Worm (Caenorhabditis elegans) whole organism, L1 larva: ENCODE results near the gene wrt-6.

Experiments
- Y116A8C.19 ChIP-seq: sonication (generic microtip); optimal IDR thresholded peaks from 2 replicates; lab custom pipeline; 2016; ENCODE audit warnings: missing compliant biosample characterization, missing genetic modification characterization, borderline replicate concordance
- blmp-1 ChIP-seq: fragments of 150-350 bp; optimal IDR thresholded peaks from 2 replicates; lab custom pipeline; 2014; ENCODE audit warnings: missing biosample characterization, missing genetic modification characterization
- ceh-8 ChIP-seq: fragments of 200-800 bp; sonication (Bioruptor generic); optimal IDR thresholded peaks from 2 replicates; lab custom pipeline; 2018; ENCODE audit warnings: mild to moderate bottlenecking, missing genetic modification characterization, moderate library complexity, missing compliant biosample characterization
- ceh-82 ChIP-seq, 3 experiments: fragments of 150-350 bp in 1 of 3; sonication (generic microtip) in 2 of 3; optimal IDR thresholded peaks; 2 replicates each; lab custom pipeline; 2014 to 2017; ENCODE audit warnings: missing biosample characterization in 3 of 3, missing genetic modification characterization in 3 of 3
- ceh-90 ChIP-seq: sonication (generic microtip); optimal IDR thresholded peaks from 2 replicates; lab custom pipeline; 2016; ENCODE audit warnings: missing genetic modification characterization, missing compliant biosample characterization
- dsc-1 ChIP-seq: sonication (generic microtip); optimal IDR thresholded peaks from 2 replicates; lab custom pipeline; 2016; ENCODE audit warnings: mild to moderate bottlenecking, missing genetic modification characterization, missing compliant biosample characterization
- efl-1 ChIP-seq, 4 experiments: fragments of 150-350 bp; optimal IDR thresholded peaks in 3 of 4; peaks in 1 of 4; 1 replicate in 1 of 4; 2 replicates in 3 of 4; lab custom pipeline; 2014; ENCODE audit warnings: missing biosample characterization in 2 of 4, missing genetic modification characterization in 2 of 4, missing genetic modification reagents in 2 of 4
- elt-2 ChIP-seq: sonication (generic microtip); optimal IDR thresholded peaks from 2 replicates; lab custom pipeline; 2016; ENCODE audit warnings: missing genetic modification characterization, mild to moderate bottlenecking, inconsistent platforms, missing compliant biosample characterization, missing genetic modification reagents
- fkh-4 ChIP-seq: sonication (generic microtip); optimal IDR thresholded peaks from 2 replicates; lab custom pipeline; 2016; ENCODE audit warnings: missing compliant biosample characterization, missing genetic modification characterization, borderline replicate concordance
- grh-1 ChIP-seq: fragments of 200-800 bp; sonication (Bioruptor generic); IDR thresholded peaks from 2 replicates; pipeline ENCODE4 v1.3.6; 2022; ENCODE audit warnings: missing genetic modification reagents, missing genetic modification characterization, missing compliant biosample characterization
- hlh-4 ChIP-seq: sonication (generic microtip); optimal IDR thresholded peaks from 2 replicates; lab custom pipeline; 2016; ENCODE audit warnings: mild to moderate bottlenecking, missing genetic modification characterization, missing compliant biosample characterization
- hpl-2 ChIP-seq: fragments of 150-350 bp; optimal IDR thresholded peaks from 2 replicates; lab custom pipeline; 2014; ENCODE audit warnings: missing biosample characterization, missing genetic modification reagents, missing genetic modification characterization
- isw-1 ChIP-seq: fragments of 200-800 bp; sonication (Bioruptor generic); IDR thresholded peaks from 2 replicates; pipeline ENCODE4 v1.3.6; 2022; ENCODE audit warnings: missing genetic modification characterization, missing compliant biosample characterization
- jun-1 ChIP-seq: fragments of 150-350 bp; optimal IDR thresholded peaks from 2 replicates; lab custom pipeline; 2014; ENCODE audit warnings: missing biosample characterization, missing genetic modification reagents, missing genetic modification characterization
- lin-35 ChIP-seq, 2 experiments: fragments of 150-350 bp; optimal IDR thresholded peaks; 2 replicates each; lab custom pipeline; 2014; ENCODE audit warnings: missing biosample characterization in 2 of 2, missing genetic modification characterization in 2 of 2, missing genetic modification reagents in 2 of 2
- mef-2 ChIP-seq: fragments of 150-350 bp; optimal IDR thresholded peaks from 2 replicates; lab custom pipeline; 2014; ENCODE audit warnings: missing biosample characterization, missing genetic modification characterization
- nhr-11 ChIP-seq: fragments of 150-350 bp; optimal IDR thresholded peaks from 2 replicates; lab custom pipeline; 2014; ENCODE audit warnings: missing biosample characterization, missing genetic modification characterization
- nhr-237 ChIP-seq: fragments of 150-350 bp; optimal IDR thresholded peaks from 2 replicates; lab custom pipeline; 2014; ENCODE audit warnings: missing biosample characterization, missing genetic modification characterization
- nhr-71 ChIP-seq: sonication (generic microtip); optimal IDR thresholded peaks from 2 replicates; lab custom pipeline; 2016; ENCODE audit warnings: mild to moderate bottlenecking, missing genetic modification characterization, moderate library complexity, missing compliant biosample characterization
- nhr-76 ChIP-seq: sonication (generic microtip); optimal IDR thresholded peaks from 2 replicates; lab custom pipeline; 2017; ENCODE audit warnings: missing biosample characterization, missing genetic modification characterization
- nhr-90 ChIP-seq: sonication (generic microtip); optimal IDR thresholded peaks from 2 replicates; lab custom pipeline; 2016; ENCODE audit warnings: mild to moderate bottlenecking, missing genetic modification characterization, missing compliant biosample characterization; ENCODE audit not compliant: poor library complexity
- pax-3 ChIP-seq: fragments of 200-800 bp; sonication (Bioruptor generic); optimal IDR thresholded peaks from 2 replicates; lab custom pipeline; 2018; ENCODE audit warnings: mild to moderate bottlenecking, missing genetic modification characterization, moderate library complexity, missing compliant biosample characterization
- rnt-1 ChIP-seq: sonication (generic microtip); optimal IDR thresholded peaks from 2 replicates; lab custom pipeline; 2016; ENCODE audit warnings: mild to moderate bottlenecking, missing genetic modification characterization, moderate library complexity, missing compliant biosample characterization
- sox-4 ChIP-seq: sonication (generic microtip); optimal IDR thresholded peaks from 2 replicates; lab custom pipeline; 2016; ENCODE audit warnings: missing genetic modification characterization, missing compliant biosample characterization
- sup-37 ChIP-seq: fragments of 200-800 bp; sonication (Bioruptor generic); optimal IDR thresholded peaks from 2 replicates; lab custom pipeline; 2018; ENCODE audit warnings: mild to moderate bottlenecking, missing genetic modification characterization, missing compliant biosample characterization
- swsn-7 ChIP-seq: sonication (generic microtip); optimal IDR thresholded peaks from 2 replicates; lab custom pipeline; 2016; ENCODE audit warnings: missing genetic modification characterization, missing compliant biosample characterization
- unc-130 ChIP-seq: fragments of 150-350 bp; optimal IDR thresholded peaks from 2 replicates; lab custom pipeline; 2017; ENCODE audit warnings: missing biosample characterization, missing genetic modification characterization, inconsistent platforms
- unc-30 ChIP-seq: sonication (generic microtip); optimal IDR thresholded peaks from 2 replicates; lab custom pipeline; 2017; ENCODE audit warnings: missing biosample characterization, missing genetic modification characterization
- vab-15 ChIP-seq: sonication (generic microtip); optimal IDR thresholded peaks from 2 replicates; lab custom pipeline; 2017; ENCODE audit warnings: missing genotype, mild to moderate bottlenecking, missing genetic modification characterization, missing compliant biosample characterization
- ztf-11 ChIP-seq, 2 experiments: sonication (generic microtip); optimal IDR thresholded peaks; 2 replicates each; lab custom pipeline; 2016 to 2017; ENCODE audit warnings: missing genetic modification characterization in 2 of 2, missing biosample characterization in 1 of 2, missing compliant biosample characterization in 1 of 2

wrt-6 gene

DNA sequence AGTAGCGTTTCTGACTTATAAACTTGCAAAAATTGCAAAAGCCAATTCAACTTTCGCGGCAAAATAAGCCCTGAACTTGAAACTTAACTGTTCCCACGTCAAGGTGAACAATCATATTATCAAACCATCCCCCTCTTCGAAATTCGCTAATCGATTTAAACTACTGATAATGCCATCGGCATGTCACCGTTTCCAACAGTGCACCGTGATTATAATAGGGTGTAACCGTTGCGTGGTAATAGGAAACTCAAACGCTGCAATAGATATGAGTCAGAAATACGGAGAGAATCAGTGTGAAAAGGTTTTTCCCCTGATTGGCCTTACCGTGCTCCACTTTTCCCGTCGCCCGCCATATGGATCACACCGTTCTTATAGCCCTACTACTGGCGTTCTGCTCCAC lies 20.9 kb downstream of the wrt-6 start:
- no peak for TF ChIP-seq ztf-11 (tag; optimal IDR thresholded peaks at IDR 0.05; lab: Kevin White, UChicago)
- peak; percentile 46 for TF ChIP-seq elt-2 (tag; lab: Kevin White, UChicago)
- no peak for TF ChIP-seq ceh-8 (GFP tag; lab: Kevin White, UChicago)
- TF ChIP-seq nhr-90 (tag; lab: Kevin White, UChicago): no peak
- no peak for TF ChIP-seq efl-1 (optimal IDR thresholded peaks at IDR 0.05; lab: Kevin White, UChicago)
- peak in 1 of 2 experiments; percentile 3 for TF ChIP-seq efl-1 (GFP tag; optimal IDR thresholded peaks at IDR 0.05 in 1 of 2; lab: Kevin White, UChicago)
- TF ChIP-seq, all 84 proteins: peak for 2

DNA sequence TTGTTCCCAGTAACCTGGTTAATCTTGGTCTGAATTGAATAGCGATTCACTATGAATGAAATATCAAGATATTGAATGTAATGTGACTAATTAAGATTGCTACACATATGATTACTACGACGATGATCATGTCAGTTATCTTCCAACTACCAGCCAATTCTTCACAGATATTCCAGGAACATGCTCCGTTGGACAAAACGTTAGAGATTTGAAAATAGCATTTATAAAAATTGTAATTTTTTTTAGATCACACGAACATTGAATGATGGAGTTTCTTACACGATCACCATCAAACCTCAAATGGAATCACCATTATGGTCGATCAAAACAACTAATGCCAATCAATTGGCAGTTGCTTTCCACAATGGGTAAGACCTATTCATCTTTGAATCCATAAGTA lies 23.0 kb downstream of the wrt-6 start:
- TF ChIP-seq nhr-71 (tag; lab: Kevin White, UChicago): no peak
- TF ChIP-seq vab-15 (tag; lab: Kevin White, UChicago): no peak
- no peak for TF ChIP-seq isw-1 (GFP tag; lab: Robert Waterston, UW)
- TF ChIP-seq pax-3 (tag; lab: Kevin White, UChicago): peak; percentile 30
- TF ChIP-seq dsc-1 (tag; lab: Kevin White, UChicago): peak; percentile 86
- TF ChIP-seq unc-130 (tag; lab: Kevin White, UChicago): no peak
- TF ChIP-seq jun-1 (tag; lab: Kevin White, UChicago): no peak
- TF ChIP-seq rnt-1 (tag; lab: Kevin White, UChicago): no peak
- no peak for TF ChIP-seq sup-37 (GFP tag; lab: Kevin White, UChicago)
- TF ChIP-seq nhr-11: no peak
- no peak for TF ChIP-seq fkh-4 (tag; lab: Kevin White, UChicago)
- no peak for TF ChIP-seq nhr-90 (tag; lab: Kevin White, UChicago)

DNA sequence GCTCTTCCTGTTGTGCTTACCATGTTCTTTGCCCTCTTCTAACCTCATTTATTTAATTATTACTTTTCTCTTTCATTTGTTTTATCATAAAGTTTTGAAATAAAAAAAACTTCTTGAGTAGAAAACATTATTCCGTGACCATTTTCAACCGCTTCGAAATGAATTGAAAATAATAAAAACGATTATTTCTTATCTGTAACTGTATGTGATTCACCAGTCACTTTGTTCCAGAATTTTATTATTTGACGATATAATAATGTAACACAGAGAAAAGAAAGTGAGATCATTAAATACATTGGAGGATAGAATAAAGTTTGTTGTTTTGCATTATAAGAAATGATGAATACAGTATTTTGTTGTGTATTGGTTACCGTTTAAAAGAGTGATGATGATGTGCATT lies 25.0 kb downstream of the wrt-6 start:
- TF ChIP-seq lin-35 (GFP tag; optimal IDR thresholded peaks at IDR 0.05; lab: Kevin White, UChicago) (peak in 1 of 2 experiments; percentile 8), grh-1 (no peak), Y116A8C.19 (tag; lab: Kevin White, UChicago) (no peak), mef-2 (tag; lab: Kevin White, UChicago) (no peak), swsn-7 (tag; lab: Kevin White, UChicago) (no peak), jun-1 (tag; lab: Kevin White, UChicago) (no peak), dsc-1 (tag; lab: Kevin White, UChicago) (no peak), elt-2 (tag; lab: Kevin White, UChicago) (peak; percentile 16), unc-30 (tag; lab: Kevin White, UChicago) (no peak)

DNA sequence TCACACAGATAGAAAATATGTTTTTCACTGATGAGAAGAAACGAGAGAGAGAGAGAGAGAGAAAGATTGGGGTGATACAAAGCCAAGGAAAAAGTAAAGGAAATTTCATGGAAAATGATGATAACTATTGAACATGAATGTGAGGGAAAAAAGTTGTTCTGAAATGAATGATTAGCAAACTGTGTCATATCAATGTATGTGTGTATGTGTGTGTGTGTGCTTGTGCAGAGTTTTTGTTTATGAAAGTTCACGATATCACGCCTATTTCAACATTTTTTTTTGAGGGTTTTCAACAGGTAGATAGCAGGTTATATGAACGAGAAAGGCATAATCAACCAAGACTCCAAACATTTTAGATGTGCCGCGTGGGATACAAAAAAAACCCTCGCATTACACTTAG lies 26.5 kb downstream of the wrt-6 start:
- TF ChIP-seq pax-3 (tag; lab: Kevin White, UChicago): no peak
- no peak for TF ChIP-seq sox-4 (tag; lab: Kevin White, UChicago)
- no peak for TF ChIP-seq ceh-90 (tag; lab: Kevin White, UChicago)
- TF ChIP-seq ceh-8 (GFP tag; lab: Kevin White, UChicago): no peak
- no peak for TF ChIP-seq hpl-2 (GFP tag; lab: Kevin White, UChicago)
- TF ChIP-seq Y116A8C.19 (tag; lab: Kevin White, UChicago): no peak
- no peak for TF ChIP-seq swsn-7 (tag; lab: Kevin White, UChicago)
- no peak for TF ChIP-seq nhr-76 (tag; lab: Kevin White, UChicago)
- TF ChIP-seq, all 84 proteins: peak for 0

DNA sequence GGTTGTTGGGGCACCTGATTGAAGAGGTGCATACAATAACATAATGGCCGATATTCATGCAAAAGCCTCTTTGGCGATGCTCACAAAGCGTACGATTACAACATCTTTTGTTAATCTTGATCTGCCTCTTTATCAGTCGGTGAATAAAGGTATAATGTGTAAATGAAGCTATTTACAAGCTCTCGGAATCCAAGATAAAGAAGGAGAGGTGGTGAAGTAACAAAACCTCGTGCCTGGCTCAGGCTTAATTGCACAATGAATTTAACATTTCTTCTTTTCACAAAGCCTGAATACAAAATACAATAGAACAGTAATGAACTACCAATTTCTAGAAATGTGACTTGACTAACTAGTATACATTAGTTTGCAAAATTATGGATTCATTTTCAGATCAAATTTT lies 27.2 kb downstream of the wrt-6 start:
- TF ChIP-seq sox-4 (tag; lab: Kevin White, UChicago) (peak; percentile 99), pax-3 (tag; lab: Kevin White, UChicago) (peak; percentile 18), dsc-1 (tag; lab: Kevin White, UChicago) (peak; percentile 56), blmp-1 (tag; lab: Kevin White, UChicago) (no peak), hlh-4 (tag; lab: Kevin White, UChicago) (no peak), unc-30 (tag; lab: Kevin White, UChicago) (no peak), nhr-237 (no peak)
- TF ChIP-seq, all 84 proteins: peak for 3

DNA sequence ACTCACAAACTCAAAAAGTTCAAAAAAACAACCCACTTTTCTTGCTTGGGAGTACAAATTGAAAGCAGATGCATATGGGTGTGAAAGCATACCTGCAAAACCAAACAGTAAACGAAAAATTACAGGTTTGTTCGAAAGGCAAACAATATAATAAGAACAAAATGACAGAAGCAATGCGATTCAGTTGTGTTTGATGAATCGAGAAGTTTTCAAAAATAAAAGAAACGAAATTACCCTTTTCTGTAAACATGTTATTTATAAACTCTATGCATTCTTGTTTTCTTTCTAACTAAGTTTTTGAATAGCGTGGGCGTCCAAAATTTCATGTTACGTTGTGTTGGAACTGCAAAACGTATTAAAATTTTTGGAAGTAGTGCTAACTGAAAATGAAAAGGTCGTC lies 28.9 kb downstream of the wrt-6 start, which contains the start of gene sox-4:
sox-4 (minus strand) TSS at position 101 of the 400 bp plus-strand sequence.
- no peak for TF ChIP-seq ceh-82 (tag; optimal IDR thresholded peaks at IDR 0.05; lab: Kevin White, UChicago)
- no peak for TF ChIP-seq dsc-1 (tag; lab: Kevin White, UChicago)
